Worm (Caenorhabditis elegans) whole organism, midembryonic: ENCODE measurements around the gene Y73F8A.36.

Experiments used
- flt-1 ChIP-seq: fragments of 200-800 bp; sonication (Bioruptor generic); IDR thresholded peaks from 2 replicates; pipeline ENCODE4 v1.3.6; 2022; ENCODE audit warnings: missing genetic modification characterization, missing compliant biosample characterization
- klf-2 ChIP-seq: fragments of 200-800 bp; sonication (Bioruptor generic); conservative IDR thresholded peaks from 2 replicates; pipeline ENCODE4 v1.3.6; 2022; ENCODE audit warnings: missing genetic modification reagents, missing genetic modification characterization, missing compliant biosample characterization
- ref-1 ChIP-seq: fragments of 200-800 bp; sonication (Bioruptor generic); conservative IDR thresholded peaks from 2 replicates; pipeline ENCODE4 v1.3.6; 2022; ENCODE audit warnings: missing genetic modification reagents, missing genetic modification characterization, missing compliant biosample characterization

Gene Y73F8A.36

DNA sequence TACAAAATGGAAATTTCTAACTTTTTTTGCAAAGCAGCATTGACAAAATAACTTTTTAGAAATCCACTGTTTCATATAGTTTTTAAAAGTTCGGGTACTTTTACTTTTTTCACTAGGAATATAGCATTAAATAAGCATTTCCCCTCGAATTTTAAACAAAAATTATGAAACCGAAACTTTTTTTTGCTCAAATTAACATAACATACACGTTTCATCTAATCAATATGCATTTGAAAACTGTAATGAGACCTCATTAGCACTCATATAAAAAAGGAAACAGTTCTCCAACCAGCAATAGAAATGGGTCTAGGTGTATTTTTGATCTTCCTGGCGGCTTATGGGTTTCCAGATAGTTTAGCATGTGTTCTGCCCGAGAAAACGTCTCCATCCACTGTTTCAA lies 48.3 kb downstream of the Y73F8A.36 start, which contains the start of gene Y73F8A.10:
Gene Y73F8A.10, plus strand, starts transcription at position 301 of the 400 bp plus-strand sequence.
- TF ChIP-seq klf-2 (GFP tag; lab: Robert Waterston, UW) (no peak), ref-1 (GFP tag; lab: Robert Waterston, UW) (no peak), flt-1 (no peak)
